Fruit fly (Drosophila melanogaster) Kc167 (cell line): ENCODE measurements around the gene CG8814.

Experiments used
- Myc ChIP-seq: fragments of >200 bp; optimal IDR thresholded peaks from 2 replicates; lab custom pipeline; 2017; ENCODE audit warnings: missing external identifiers
- psq ChIP-seq: fragments of >200 bp; optimal IDR thresholded peaks from 2 replicates; lab custom pipeline; 2017; ENCODE audit warnings: missing external identifiers

- TF ChIP-seq psq (lab: Kevin White, UChicago) (no peak), Myc (lab: Kevin White, UChicago) (no peak)
These were observed 11.5 kb downstream of the CG8814 start for dm6 chr2L:2886226-2886569.
